Worm (Caenorhabditis elegans): Measurements from ENCODE around the gene dpy-31.

dpy-31 gene

DNA sequence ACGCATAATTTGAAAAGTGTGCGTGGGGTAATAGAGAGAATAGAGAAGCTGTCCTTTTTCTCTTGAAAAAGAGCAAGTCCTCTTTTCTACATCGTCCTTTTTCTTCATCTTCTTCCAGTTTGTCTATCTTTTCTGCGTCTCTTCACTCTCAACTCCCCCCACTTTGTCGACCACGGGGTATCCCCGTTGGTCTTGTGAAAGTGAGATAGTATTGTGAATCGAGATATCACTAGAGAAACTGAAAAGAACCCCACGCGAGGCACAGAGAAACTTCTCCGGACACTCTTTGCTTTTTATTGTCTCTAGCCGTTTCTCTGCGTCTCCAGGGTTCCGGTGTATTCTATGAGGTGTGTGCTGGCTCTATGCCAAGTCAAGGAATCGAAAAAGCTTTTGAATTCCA is 46.4 kb upstream of the dpy-31 start (continued):
- TF ChIP-seq nhr-84 (tag; optimal IDR thresholded peaks at IDR 0.05): no peak
- peak; percentile 71 for TF ChIP-seq unc-98 (GFP tag; IDR thresholded peaks at IDR 0.05)
- TF ChIP-seq lin-35 (GFP tag; optimal IDR thresholded peaks at IDR 0.05): peak; percentile 78 to 83
- peak; percentile 66 for TF ChIP-seq lin-15B (tag; optimal IDR thresholded peaks at IDR 0.05)
- peak; percentile 77 for TF ChIP-seq grh-1 (GFP tag; IDR thresholded peaks at IDR 0.05)
- peak; percentile 80 for TF ChIP-seq elt-2 (tag; optimal IDR thresholded peaks at IDR 0.05)
- TF ChIP-seq unc-86 (tag; optimal IDR thresholded peaks at IDR 0.05): peak; percentile 97
- TF ChIP-seq egl-27 (tag; optimal IDR thresholded peaks at IDR 0.05): peak; percentile 100
- peak in 1 of 2 experiments; percentile 43 for TF ChIP-seq ztf-11 (tag; optimal IDR thresholded peaks at IDR 0.05)
- TF ChIP-seq ces-1 (GFP tag; optimal IDR thresholded peaks at IDR 0.05): no peak
- TF ChIP-seq ztf-4 (tag; optimal IDR thresholded peaks at IDR 0.05): peak; percentile 94
- TF ChIP-seq dsc-1 (tag; optimal IDR thresholded peaks at IDR 0.05): peak; percentile 86
- TF ChIP-seq elt-3 (tag; optimal IDR thresholded peaks at IDR 0.05): peak in 3 of 6 experiments; percentile 16 to 85 (median 49)
- TF ChIP-seq unc-62 (GFP tag; optimal IDR thresholded peaks at IDR 0.05): no peak
- TF ChIP-seq hlh-4 (tag; optimal IDR thresholded peaks at IDR 0.05): no peak
- TF ChIP-seq pag-3 (tag; optimal IDR thresholded peaks at IDR 0.05; ENCODE audit: borderline replicate concordance, insufficient read depth): no peak
- peak; percentile 82 for TF ChIP-seq egl-13 (tag; optimal IDR thresholded peaks at IDR 0.05)
- peak; percentile 89 for TF ChIP-seq lin-13 (GFP tag; optimal IDR thresholded peaks at IDR 0.05)
- peak; percentile 95 for TF ChIP-seq nhr-20 (tag; optimal IDR thresholded peaks at IDR 0.05)
- TF ChIP-seq lin-39 (tag; optimal IDR thresholded peaks at IDR 0.05): peak; percentile 72
- TF ChIP-seq C16A3.4 (tag; optimal IDR thresholded peaks at IDR 0.05): peak; percentile 87
- TF ChIP-seq swsn-7 (tag; optimal IDR thresholded peaks at IDR 0.05): peak; percentile 94
- TF ChIP-seq hlh-17 (GFP tag; optimal IDR thresholded peaks at IDR 0.05; ENCODE audit: borderline replicate concordance): no peak
- TF ChIP-seq vab-15 (tag; optimal IDR thresholded peaks at IDR 0.05): no peak
- peak; percentile 91 for TF ChIP-seq fos-1 (tag; optimal IDR thresholded peaks at IDR 0.05)
- peak; percentile 94 for TF ChIP-seq mep-1 (tag; optimal IDR thresholded peaks at IDR 0.05)
- no peak for TF ChIP-seq unc-30 (tag; optimal IDR thresholded peaks at IDR 0.05)
- TF ChIP-seq ceh-82 (tag; optimal IDR thresholded peaks at IDR 0.05): peak; percentile 79 to 92 (median 89)
- peak; percentile 90 for TF ChIP-seq rnt-1 (tag; optimal IDR thresholded peaks at IDR 0.05)
- peak; percentile 86 for TF ChIP-seq irx-1 (tag; optimal IDR thresholded peaks at IDR 0.05)
- TF ChIP-seq ceh-8 (GFP tag; optimal IDR thresholded peaks at IDR 0.05): peak; percentile 82
- TF ChIP-seq unc-130 (tag; optimal IDR thresholded peaks at IDR 0.05): peak; percentile 57
- TF ChIP-seq tbx-2 (tag; optimal IDR thresholded peaks at IDR 0.05): peak; percentile 96
- TF ChIP-seq sptf-1 (tag; optimal IDR thresholded peaks at IDR 0.05): no peak
- TF ChIP-seq blmp-1 (tag; optimal IDR thresholded peaks at IDR 0.05): peak; percentile 70
- TF ChIP-seq nhr-47 (tag; optimal IDR thresholded peaks at IDR 0.05): peak; percentile 95
- TF ChIP-seq mdl-1 (tag; optimal IDR thresholded peaks at IDR 0.05): peak; percentile 91 to 99
- peak; percentile 62 for TF ChIP-seq sox-4 (tag; optimal IDR thresholded peaks at IDR 0.05)
- TF ChIP-seq mef-2 (tag; optimal IDR thresholded peaks at IDR 0.05): no peak
- TF ChIP-seq nhr-12 (tag; optimal IDR thresholded peaks at IDR 0.05): no peak
- TF ChIP-seq nhr-237 (tag; optimal IDR thresholded peaks at IDR 0.05): peak; percentile 52
- TF ChIP-seq nhr-90 (tag; optimal IDR thresholded peaks at IDR 0.05; ENCODE audit: poor library complexity): peak; percentile 86
- TF ChIP-seq lir-3 (tag; optimal IDR thresholded peaks at IDR 0.05; ENCODE audit: poor library complexity): peak; percentile 75
- TF ChIP-seq nhr-76 (tag; optimal IDR thresholded peaks at IDR 0.05): no peak
- TF ChIP-seq zag-1 (tag; optimal IDR thresholded peaks at IDR 0.05): peak; percentile 79
- TF ChIP-seq fkh-10 (GFP tag; optimal IDR thresholded peaks at IDR 0.05): peak; percentile 91
- TF ChIP-seq skn-1 (tag; optimal IDR thresholded peaks at IDR 0.05): peak; percentile 70
- peak; percentile 82 for TF ChIP-seq pax-3 (tag; optimal IDR thresholded peaks at IDR 0.05)
- peak; percentile 92 for TF ChIP-seq nhr-11 (tag; optimal IDR thresholded peaks at IDR 0.05)
- TF ChIP-seq nhr-85 (tag): peak; percentile 97
- peak; percentile 87 to 92 for TF ChIP-seq efl-1 (optimal IDR thresholded peaks at IDR 0.05)
- peak; percentile 61 to 97 for TF ChIP-seq efl-1 (GFP tag; optimal IDR thresholded peaks at IDR 0.05 in 1 of 2)
- peak; percentile 83 for TF ChIP-seq ama-1 (optimal IDR thresholded peaks at IDR 0.05)

Data from whole organism, L1 larva.